Worm (Caenorhabditis elegans) whole organism, mixed stage, embryonic: ENCODE data around the gene srh-44.
A peak's percentile ranks its signal among the peaks of the same experiment; 100 is the strongest.

Experiments used
- M03D4.4 ChIP-seq: sonication (generic microtip); optimal IDR thresholded peaks from 2 replicates; lab custom pipeline; 2017; ENCODE audit warnings: mild to moderate bottlenecking, missing genetic modification characterization, missing compliant biosample characterization
- bed-3 ChIP-seq: fragments of 200-800 bp; sonication (Bioruptor generic); optimal IDR thresholded peaks from 3 replicates; lab custom pipeline; 2018; ENCODE audit warnings: mild to moderate bottlenecking, missing genetic modification characterization, moderate library complexity, missing compliant biosample characterization
- blmp-1 ChIP-seq: fragments of 150-350 bp; optimal IDR thresholded peaks from 2 replicates; lab custom pipeline; 2014; ENCODE audit warnings: missing biosample characterization, missing genetic modification characterization
- ceh-39 ChIP-seq: fragments of 150-350 bp; optimal IDR thresholded peaks from 2 replicates; lab custom pipeline; 2014; ENCODE audit warnings: missing biosample characterization, missing genetic modification characterization
- ceh-43 ChIP-seq: fragments of 200-800 bp; sonication (Bioruptor generic); optimal IDR thresholded peaks from 2 replicates; lab custom pipeline; 2018; ENCODE audit warnings: mild to moderate bottlenecking, missing genetic modification characterization, moderate library complexity, missing compliant biosample characterization
- ceh-83 ChIP-seq: fragments of 200-800 bp; sonication (Bioruptor generic); optimal IDR thresholded peaks from 2 replicates; lab custom pipeline; 2018; ENCODE audit warnings: mild to moderate bottlenecking, missing genetic modification characterization, missing compliant biosample characterization
- ces-1 ChIP-seq: fragments of 150-350 bp; optimal IDR thresholded peaks from 2 replicates; lab custom pipeline; 2014; ENCODE audit warnings: missing biosample characterization, missing genetic modification reagents, missing genetic modification characterization
- cnd-1 ChIP-seq: fragments of 200-800 bp; sonication (Bioruptor generic); optimal IDR thresholded peaks from 2 replicates; lab custom pipeline; 2018; ENCODE audit warnings: mild to moderate bottlenecking, missing genetic modification characterization, missing compliant biosample characterization
- drap-1 ChIP-seq: fragments of 200-800 bp; sonication (Bioruptor generic); optimal IDR thresholded peaks from 3 replicates; lab custom pipeline; 2018; ENCODE audit warnings: mild to moderate bottlenecking, missing genetic modification characterization, missing compliant biosample characterization
- elt-1 ChIP-seq: sonication (generic microtip); optimal IDR thresholded peaks from 2 replicates; lab custom pipeline; 2017; ENCODE audit warnings: missing genetic modification characterization, mild to moderate bottlenecking, missing compliant biosample characterization, antibody characterized with exemption, moderate library complexity, borderline replicate concordance; ENCODE audit not compliant: insufficient read depth
- elt-3 ChIP-seq: fragments of 150-350 bp; optimal IDR thresholded peaks from 2 replicates; lab custom pipeline; 2014; ENCODE audit warnings: missing biosample characterization, missing genetic modification characterization
- flh-1 ChIP-seq: fragments of 200-800 bp; sonication (Bioruptor generic); optimal IDR thresholded peaks from 2 replicates; lab custom pipeline; 2018; ENCODE audit warnings: mild to moderate bottlenecking, missing genetic modification characterization, moderate library complexity, missing compliant biosample characterization
- ham-2 ChIP-seq: fragments of 200-800 bp; sonication (Bioruptor generic); optimal IDR thresholded peaks from 2 replicates; lab custom pipeline; 2018; ENCODE audit warnings: mild to moderate bottlenecking, missing genetic modification characterization, missing compliant biosample characterization
- hlh-1 ChIP-seq: fragments of 150-350 bp; optimal IDR thresholded peaks from 2 replicates; lab custom pipeline; 2014; ENCODE audit warnings: missing biosample characterization, missing genetic modification reagents, missing genetic modification characterization
- lin-13 ChIP-seq: fragments of 150-350 bp; optimal IDR thresholded peaks from 2 replicates; lab custom pipeline; 2014; ENCODE audit warnings: missing biosample characterization, missing genetic modification characterization
- lin-32 ChIP-seq: fragments of 200-800 bp; sonication (Bioruptor generic); optimal IDR thresholded peaks from 2 replicates; lab custom pipeline; 2018; ENCODE audit warnings: mild to moderate bottlenecking, missing genetic modification characterization, missing compliant biosample characterization
- lsy-2 ChIP-seq: fragments of 150-350 bp; optimal IDR thresholded peaks from 2 replicates; lab custom pipeline; 2014; ENCODE audit warnings: missing biosample characterization, missing genetic modification characterization
- mab-5 ChIP-seq: fragments of 150-350 bp; optimal IDR thresholded peaks from 2 replicates; lab custom pipeline; 2014; ENCODE audit warnings: missing biosample characterization, missing genetic modification characterization
- mep-1 ChIP-seq: fragments of 150-350 bp; optimal IDR thresholded peaks from 2 replicates; lab custom pipeline; 2017; ENCODE audit warnings: missing biosample characterization, missing genetic modification reagents, missing genetic modification characterization, inconsistent platforms
- mls-2 ChIP-seq: sonication (generic microtip); optimal IDR thresholded peaks from 2 replicates; lab custom pipeline; 2016; ENCODE audit warnings: mild to moderate bottlenecking, missing genetic modification characterization, moderate library complexity, missing compliant biosample characterization
- nhr-12 ChIP-seq: fragments of 150-350 bp; optimal IDR thresholded peaks from 2 replicates; lab custom pipeline; 2014; ENCODE audit warnings: missing biosample characterization, missing genetic modification characterization
- nhr-2 ChIP-seq: fragments of 150-350 bp; optimal IDR thresholded peaks from 2 replicates; lab custom pipeline; 2014; ENCODE audit warnings: missing biosample characterization, missing genetic modification characterization
- nhr-237 ChIP-seq: fragments of 150-350 bp; optimal IDR thresholded peaks from 2 replicates; lab custom pipeline; 2014; ENCODE audit warnings: missing biosample characterization, missing genetic modification characterization
- nhr-28 ChIP-seq: fragments of 150-350 bp; optimal IDR thresholded peaks from 2 replicates; lab custom pipeline; 2014; ENCODE audit warnings: missing biosample characterization, missing genetic modification characterization
- nhr-76 ChIP-seq: sonication (generic microtip); optimal IDR thresholded peaks from 2 replicates; lab custom pipeline; 2017; ENCODE audit warnings: missing biosample characterization, missing genetic modification characterization
- pha-4 ChIP-seq: fragments of 150-350 bp; optimal IDR thresholded peaks from 2 replicates; lab custom pipeline; 2018; ENCODE audit warnings: missing biosample characterization, missing genetic modification reagents, missing genetic modification characterization
- sem-2 ChIP-seq: fragments of 200-800 bp; sonication (Bioruptor generic); optimal IDR thresholded peaks from 2 replicates; lab custom pipeline; 2018; ENCODE audit warnings: mild to moderate bottlenecking, missing genetic modification characterization, missing compliant biosample characterization
- snpc-4 ChIP-seq: fragments of 150-350 bp; optimal IDR thresholded peaks from 2 replicates; lab custom pipeline; 2014; ENCODE audit warnings: missing biosample characterization, missing genetic modification characterization
- sptf-1 ChIP-seq: sonication (generic microtip); optimal IDR thresholded peaks from 2 replicates; lab custom pipeline; 2017; ENCODE audit warnings: mild to moderate bottlenecking, missing genetic modification characterization, moderate library complexity, missing compliant biosample characterization
- tbx-8 ChIP-seq: fragments of 200-800 bp; sonication (Bioruptor generic); optimal IDR thresholded peaks from 2 replicates; lab custom pipeline; 2018; ENCODE audit warnings: mild to moderate bottlenecking, missing genetic modification characterization, moderate library complexity, missing compliant biosample characterization
- unc-120 ChIP-seq: sonication (generic microtip); optimal IDR thresholded peaks from 2 replicates; lab custom pipeline; 2017; ENCODE audit warnings: missing genetic modification characterization, missing compliant biosample characterization; ENCODE audit not compliant: poor library complexity, severe bottlenecking
- unc-39 ChIP-seq: fragments of 150-350 bp; optimal IDR thresholded peaks from 2 replicates; lab custom pipeline; 2014; ENCODE audit warnings: missing biosample characterization, missing genetic modification characterization
- unc-62 ChIP-seq: fragments of 150-350 bp; optimal IDR thresholded peaks from 2 replicates; lab custom pipeline; 2014; ENCODE audit warnings: missing biosample characterization, missing genetic modification reagents, missing genetic modification characterization
- zip-8 ChIP-seq: fragments of 150-350 bp; optimal IDR thresholded peaks from 2 replicates; lab custom pipeline; 2014; ENCODE audit warnings: missing biosample characterization, missing genetic modification characterization
- ztf-11 ChIP-seq: fragments of 150-350 bp; optimal IDR thresholded peaks from 2 replicates; lab custom pipeline; 2014; ENCODE audit warnings: missing biosample characterization, missing genetic modification characterization

srh-44 gene

DNA sequence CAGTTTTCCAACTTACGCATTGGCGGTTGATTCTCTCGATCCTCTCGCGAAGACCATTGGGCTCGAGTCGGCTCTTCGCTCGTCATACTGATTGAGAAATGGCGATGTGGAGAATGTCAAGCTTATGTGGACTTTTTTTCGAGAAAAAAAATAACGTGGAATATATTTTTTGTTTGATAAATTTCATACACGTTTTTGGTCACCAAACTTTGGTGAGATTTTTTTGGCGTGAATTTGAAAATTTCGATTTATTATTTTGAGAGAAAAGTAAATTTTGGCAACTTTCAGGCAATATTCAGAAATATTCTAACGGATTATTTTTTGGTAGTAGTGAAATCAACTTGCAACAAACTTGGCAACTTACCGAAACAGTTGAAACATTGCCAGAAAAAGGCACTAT lies 35.8 kb upstream of the srh-44 start, which contains the start of gene W02B12.12:
Gene W02B12.12 (minus strand): TSS at position 101 of the 400 bp plus-strand sequence.
- TF ChIP-seq snpc-4: no peak

DNA sequence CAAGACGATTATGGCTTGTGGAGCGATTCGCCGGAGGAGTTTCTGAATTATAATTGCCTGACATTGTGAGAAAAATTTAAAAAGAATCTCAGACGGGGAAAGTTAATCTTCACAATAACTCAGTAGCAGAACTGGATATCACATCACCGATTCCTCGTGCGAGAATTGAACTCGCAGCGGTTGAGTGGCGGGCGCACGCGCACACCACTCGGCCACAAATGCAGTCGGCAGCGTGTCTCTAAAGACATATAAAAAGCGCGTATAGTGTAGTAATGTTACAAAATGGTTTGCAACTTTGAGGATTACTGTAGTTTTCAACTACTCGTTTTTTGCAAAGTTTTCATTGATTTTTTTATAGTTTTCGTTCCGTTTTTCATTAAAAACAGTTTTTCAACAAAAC lies 30.3 kb upstream of the srh-44 start:
- peak; percentile 84 for TF ChIP-seq lsy-2 (tag; lab: Kevin White, UChicago)
- peak; percentile 80 for TF ChIP-seq mep-1
- peak; percentile 93 for TF ChIP-seq ceh-43 (GFP tag; lab: Kevin White, UChicago)
- no peak for TF ChIP-seq ces-1 (GFP tag; lab: Kevin White, UChicago)
- TF ChIP-seq zip-8 (tag; lab: Kevin White, UChicago): no peak
- TF ChIP-seq mab-5 (tag; lab: Kevin White, UChicago): no peak
- TF ChIP-seq snpc-4: no peak
- peak; percentile 66 for TF ChIP-seq pha-4 (tag; lab: Kevin White, UChicago)
- TF ChIP-seq hlh-1: no peak
- TF ChIP-seq lin-32 (GFP tag; lab: Kevin White, UChicago): peak; percentile 96
- TF ChIP-seq lin-13 (tag; lab: Kevin White, UChicago): peak; percentile 81
- no peak for TF ChIP-seq nhr-237 (tag; lab: Kevin White, UChicago)
- peak; percentile 94 for TF ChIP-seq sem-2
- peak; percentile 48 for TF ChIP-seq nhr-28 (tag; lab: Kevin White, UChicago)
- peak; percentile 96 for TF ChIP-seq flh-1 (GFP tag; lab: Kevin White, UChicago)
- TF ChIP-seq unc-62 (GFP tag; lab: Kevin White, UChicago): peak; percentile 74
- peak; percentile 99 for TF ChIP-seq ceh-83 (GFP tag; lab: Kevin White, UChicago)
- peak; percentile 93 for TF ChIP-seq tbx-8 (GFP tag; lab: Kevin White, UChicago)
- no peak for TF ChIP-seq unc-39 (tag; lab: Kevin White, UChicago)
- no peak for TF ChIP-seq blmp-1 (tag; lab: Kevin White, UChicago)
- TF ChIP-seq ztf-11 (tag; lab: Kevin White, UChicago): peak; percentile 58
- peak; percentile 94 for TF ChIP-seq unc-120 (tag; lab: Kevin White, UChicago)
- TF ChIP-seq nhr-76: no peak
- peak; percentile 98 for TF ChIP-seq cnd-1 (tag; lab: Kevin White, UChicago)
- peak; percentile 92 for TF ChIP-seq bed-3 (GFP tag; lab: Kevin White, UChicago)
- no peak for TF ChIP-seq ceh-39 (tag; lab: Kevin White, UChicago)
- peak; percentile 95 for TF ChIP-seq ham-2 (GFP tag; lab: Kevin White, UChicago)
- no peak for TF ChIP-seq elt-1 (tag; lab: Kevin White, UChicago)
- no peak for TF ChIP-seq nhr-2 (tag; lab: Kevin White, UChicago)
- TF ChIP-seq nhr-12 (tag; lab: Kevin White, UChicago): no peak
- peak; percentile 99 for TF ChIP-seq mls-2 (tag; lab: Kevin White, UChicago)
- peak; percentile 97 for TF ChIP-seq M03D4.4 (tag; lab: Kevin White, UChicago)
- TF ChIP-seq elt-3 (tag; lab: Kevin White, UChicago): no peak
- peak; percentile 100 for TF ChIP-seq sptf-1
- TF ChIP-seq drap-1 (GFP tag; lab: Kevin White, UChicago): peak; percentile 98

DNA sequence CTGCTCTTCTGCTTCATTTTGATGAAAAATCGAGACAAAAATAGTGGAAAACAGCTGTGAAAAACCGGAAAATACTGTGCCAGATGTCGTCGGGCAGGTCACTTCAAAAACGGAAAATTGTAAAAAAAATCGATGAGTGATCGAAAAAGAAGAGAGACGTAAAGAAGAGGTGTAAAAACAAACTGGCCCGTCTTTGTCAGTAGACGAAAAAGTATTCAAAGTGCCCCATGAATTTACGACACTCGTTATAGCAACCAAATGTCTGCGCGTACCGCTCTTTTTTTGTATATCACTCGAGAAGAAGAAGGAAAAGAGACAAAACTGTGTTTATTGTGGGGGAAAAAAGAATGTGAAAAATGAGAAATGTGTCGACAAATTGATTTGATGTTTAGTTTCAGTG lies 29.7 kb upstream of the srh-44 start, which contains the start of gene twk-5:
Gene twk-5 (minus strand): TSS at position 101 of the 400 bp plus-strand sequence.
- TF ChIP-seq unc-62 (GFP tag; lab: Kevin White, UChicago) (no peak), sem-2 (no peak), nhr-237 (tag; lab: Kevin White, UChicago) (no peak)

DNA sequence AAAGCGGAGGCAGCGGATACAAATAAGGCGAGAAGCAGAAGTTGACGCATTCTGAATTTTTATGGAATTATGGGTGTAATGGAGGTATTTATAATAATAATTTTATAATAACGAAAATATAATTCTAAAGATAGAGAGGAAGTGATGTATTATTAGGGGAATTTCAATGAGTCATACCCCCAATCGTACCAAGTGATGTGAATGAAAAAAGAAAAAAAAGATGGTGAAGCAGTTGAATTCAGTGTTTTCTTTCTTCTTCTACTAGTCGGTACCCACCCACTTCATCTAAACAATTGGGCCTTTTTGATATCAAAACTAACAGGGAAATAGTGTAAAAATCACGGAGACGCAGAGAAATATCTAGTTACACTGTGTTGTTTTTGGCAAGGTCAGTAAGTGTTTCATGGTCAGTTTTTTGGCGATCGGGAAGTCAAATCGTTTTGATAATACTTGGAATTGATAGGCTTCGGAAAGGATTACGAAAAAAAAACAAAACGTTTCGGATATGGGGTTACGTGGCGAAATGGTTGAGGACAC lies 28.1 kb upstream of the srh-44 start, which contains the start of gene ttr-18:
Gene ttr-18 (minus strand): TSS at position 51 of the 537 bp plus-strand sequence.
- TF ChIP-seq lin-32 (GFP tag; lab: Kevin White, UChicago): no peak
- TF ChIP-seq blmp-1 (tag; lab: Kevin White, UChicago): no peak
- TF ChIP-seq ztf-11 (tag; lab: Kevin White, UChicago): no peak
- no peak for TF ChIP-seq sem-2
- no peak for TF ChIP-seq ces-1 (GFP tag; lab: Kevin White, UChicago)
- no peak for TF ChIP-seq elt-1 (tag; lab: Kevin White, UChicago)
- no peak for TF ChIP-seq unc-120 (tag; lab: Kevin White, UChicago)
- TF ChIP-seq ceh-39 (tag; lab: Kevin White, UChicago): no peak
- no peak for TF ChIP-seq sptf-1
- TF ChIP-seq pha-4 (tag; lab: Kevin White, UChicago): no peak
- no peak for TF ChIP-seq cnd-1 (tag; lab: Kevin White, UChicago)
- TF ChIP-seq ceh-83 (GFP tag; lab: Kevin White, UChicago): no peak
- no peak for TF ChIP-seq tbx-8 (GFP tag; lab: Kevin White, UChicago)
- TF ChIP-seq hlh-1: no peak
- TF ChIP-seq lsy-2 (tag; lab: Kevin White, UChicago): no peak
- TF ChIP-seq mep-1: no peak
- no peak for TF ChIP-seq drap-1 (GFP tag; lab: Kevin White, UChicago)
